Worm (Caenorhabditis elegans) whole organism, L1 larva: ENCODE results near the gene zhit-2.

Source experiments
- alr-1 ChIP-seq: fragments of 200-800 bp; sonication (Bioruptor generic); optimal IDR thresholded peaks from 2 replicates; lab custom pipeline; 2018; ENCODE audit warnings: borderline replicate concordance, mild to moderate bottlenecking, missing genetic modification characterization, missing compliant biosample characterization
- aly-2 ChIP-seq: fragments of 150-350 bp; optimal IDR thresholded peaks from 2 replicates; lab custom pipeline; 2014; ENCODE audit warnings: missing biosample characterization, missing genetic modification characterization
- blmp-1 ChIP-seq: fragments of 150-350 bp; optimal IDR thresholded peaks from 2 replicates; lab custom pipeline; 2014; ENCODE audit warnings: missing biosample characterization, missing genetic modification characterization
- ceh-8 ChIP-seq: fragments of 200-800 bp; sonication (Bioruptor generic); optimal IDR thresholded peaks from 2 replicates; lab custom pipeline; 2018; ENCODE audit warnings: mild to moderate bottlenecking, missing genetic modification characterization, moderate library complexity, missing compliant biosample characterization
- ceh-82 ChIP-seq, 3 experiments: fragments of 150-350 bp in 1 of 3; sonication (generic microtip) in 2 of 3; optimal IDR thresholded peaks; 2 replicates each; lab custom pipeline; 2014 to 2017; ENCODE audit warnings: missing biosample characterization in 3 of 3, missing genetic modification characterization in 3 of 3
- dpl-1 ChIP-seq, 3 experiments: fragments of 150-350 bp in 2 of 3; sonication (generic microtip) in 1 of 3; optimal IDR thresholded peaks; 2 replicates each; lab custom pipeline; 2014 to 2017; ENCODE audit warnings: missing biosample characterization in 3 of 3, missing genetic modification characterization in 3 of 3, missing genetic modification reagents in 3 of 3
- dsc-1 ChIP-seq: sonication (generic microtip); optimal IDR thresholded peaks from 2 replicates; lab custom pipeline; 2016; ENCODE audit warnings: mild to moderate bottlenecking, missing genetic modification characterization, missing compliant biosample characterization
- efl-3 ChIP-seq: fragments of 200-800 bp; sonication (Bioruptor generic); optimal IDR thresholded peaks from 2 replicates; lab custom pipeline; 2018; ENCODE audit warnings: mild to moderate bottlenecking, missing genetic modification characterization, missing compliant biosample characterization
- egl-13 ChIP-seq: sonication (generic microtip); optimal IDR thresholded peaks from 2 replicates; lab custom pipeline; 2016; ENCODE audit warnings: missing genotype, missing genetic modification reagents, missing genetic modification characterization, missing compliant biosample characterization
- egl-27 ChIP-seq, 2 experiments: fragments of 150-350 bp in 1 of 2; sonication (generic microtip); optimal IDR thresholded peaks; 3 replicates each; lab custom pipeline; 2017 to 2018; ENCODE audit warnings: missing biosample characterization in 2 of 2, missing genetic modification characterization in 2 of 2, missing genetic modification reagents in 2 of 2
- elt-3 ChIP-seq, 6 experiments: fragments of 150-350 bp in 1 of 6; sonication (generic microtip); optimal IDR thresholded peaks; 2 replicates each; lab custom pipeline; 2017 to 2018; ENCODE audit warnings: missing biosample characterization in 6 of 6, missing genetic modification characterization in 6 of 6, inconsistent platforms in 1 of 6
- ets-5 ChIP-seq: fragments of 200-800 bp; sonication (Bioruptor generic); IDR thresholded peaks from 2 replicates; pipeline ENCODE4 v1.3.6; 2022; ENCODE audit warnings: missing genetic modification characterization, missing compliant biosample characterization
- fkh-10 ChIP-seq: sonication (generic microtip); optimal IDR thresholded peaks from 2 replicates; lab custom pipeline; 2017; ENCODE audit warnings: missing biosample characterization, missing genetic modification reagents, missing genetic modification characterization
- fkh-4 ChIP-seq: sonication (generic microtip); optimal IDR thresholded peaks from 2 replicates; lab custom pipeline; 2016; ENCODE audit warnings: missing compliant biosample characterization, missing genetic modification characterization, borderline replicate concordance
- fkh-8 ChIP-seq: sonication (generic microtip); optimal IDR thresholded peaks from 2 replicates; lab custom pipeline; 2016; ENCODE audit warnings: mild to moderate bottlenecking, missing genetic modification characterization, missing compliant biosample characterization
- hlh-4 ChIP-seq: sonication (generic microtip); optimal IDR thresholded peaks from 2 replicates; lab custom pipeline; 2016; ENCODE audit warnings: mild to moderate bottlenecking, missing genetic modification characterization, missing compliant biosample characterization
- jun-1 ChIP-seq: fragments of 150-350 bp; optimal IDR thresholded peaks from 2 replicates; lab custom pipeline; 2014; ENCODE audit warnings: missing biosample characterization, missing genetic modification reagents, missing genetic modification characterization
- lin-14 ChIP-seq: fragments of 200-800 bp; sonication (Bioruptor generic); optimal IDR thresholded peaks from 2 replicates; lab custom pipeline; 2018; ENCODE audit warnings: mild to moderate bottlenecking, missing genetic modification characterization, moderate library complexity, missing compliant biosample characterization
- lin-15B ChIP-seq: fragments of 150-350 bp; sonication (generic microtip); optimal IDR thresholded peaks from 3 replicates; lab custom pipeline; 2014; ENCODE audit warnings: missing biosample characterization, missing genetic modification characterization
- lin-35 ChIP-seq, 2 experiments: fragments of 150-350 bp; optimal IDR thresholded peaks; 2 replicates each; lab custom pipeline; 2014; ENCODE audit warnings: missing biosample characterization in 2 of 2, missing genetic modification characterization in 2 of 2, missing genetic modification reagents in 2 of 2
- lir-3 ChIP-seq: sonication (generic microtip); optimal IDR thresholded peaks from 2 replicates; lab custom pipeline; 2016; ENCODE audit warnings: mild to moderate bottlenecking, missing genetic modification characterization, moderate library complexity, missing compliant biosample characterization; ENCODE audit not compliant: poor library complexity
- mab-9 ChIP-seq: fragments of 200-800 bp; sonication (Bioruptor generic); IDR thresholded peaks from 2 replicates; pipeline ENCODE4 v1.3.6; 2022; ENCODE audit warnings: missing genetic modification reagents, missing genetic modification characterization, missing compliant biosample characterization
- mdl-1 ChIP-seq, 2 experiments: fragments of 150-350 bp; optimal IDR thresholded peaks; 2 replicates each; lab custom pipeline; 2014 to 2017; ENCODE audit warnings: missing biosample characterization in 2 of 2, missing genetic modification characterization in 2 of 2, inconsistent platforms in 1 of 2
- mef-2 ChIP-seq: fragments of 150-350 bp; optimal IDR thresholded peaks from 2 replicates; lab custom pipeline; 2014; ENCODE audit warnings: missing biosample characterization, missing genetic modification characterization
- mep-1 ChIP-seq: fragments of 150-350 bp; optimal IDR thresholded peaks from 2 replicates; lab custom pipeline; 2014; ENCODE audit warnings: missing biosample characterization, missing genetic modification characterization
- nhr-19 ChIP-seq: fragments of 200-800 bp; sonication (Bioruptor generic); conservative IDR thresholded peaks from 2 replicates; pipeline ENCODE4 v1.3.6; 2022; ENCODE audit warnings: missing genetic modification characterization, missing compliant biosample characterization
- nhr-237 ChIP-seq: fragments of 150-350 bp; optimal IDR thresholded peaks from 2 replicates; lab custom pipeline; 2014; ENCODE audit warnings: missing biosample characterization, missing genetic modification characterization
- nhr-28 ChIP-seq: fragments of 150-350 bp; optimal IDR thresholded peaks from 2 replicates; lab custom pipeline; 2014; ENCODE audit warnings: missing biosample characterization, missing genetic modification characterization
- nhr-47 ChIP-seq: sonication (generic microtip); optimal IDR thresholded peaks from 2 replicates; lab custom pipeline; 2016; ENCODE audit warnings: mild to moderate bottlenecking, missing genetic modification characterization, moderate library complexity, missing compliant biosample characterization
- nhr-76 ChIP-seq: sonication (generic microtip); optimal IDR thresholded peaks from 2 replicates; lab custom pipeline; 2017; ENCODE audit warnings: missing biosample characterization, missing genetic modification characterization
- nhr-85 ChIP-seq: sonication (generic microtip); peaks from one replicate; lab custom pipeline; 2016; ENCODE audit warnings: missing genetic modification characterization, inconsistent platforms, missing compliant biosample characterization
- nhr-90 ChIP-seq: sonication (generic microtip); optimal IDR thresholded peaks from 2 replicates; lab custom pipeline; 2016; ENCODE audit warnings: mild to moderate bottlenecking, missing genetic modification characterization, missing compliant biosample characterization; ENCODE audit not compliant: poor library complexity
- pag-3 ChIP-seq: sonication (generic microtip); optimal IDR thresholded peaks from 2 replicates; lab custom pipeline; 2017; ENCODE audit warnings: missing genetic modification characterization, mild to moderate bottlenecking, missing compliant biosample characterization, antibody characterized with exemption, borderline replicate concordance; ENCODE audit not compliant: insufficient read depth
- pax-3 ChIP-seq: fragments of 200-800 bp; sonication (Bioruptor generic); optimal IDR thresholded peaks from 2 replicates; lab custom pipeline; 2018; ENCODE audit warnings: mild to moderate bottlenecking, missing genetic modification characterization, moderate library complexity, missing compliant biosample characterization
- pqm-1 ChIP-seq: sonication (generic microtip); optimal IDR thresholded peaks from 3 replicates; lab custom pipeline; 2017; ENCODE audit warnings: missing biosample characterization, missing genetic modification characterization
- rnt-1 ChIP-seq: sonication (generic microtip); optimal IDR thresholded peaks from 2 replicates; lab custom pipeline; 2016; ENCODE audit warnings: mild to moderate bottlenecking, missing genetic modification characterization, moderate library complexity, missing compliant biosample characterization
- skn-1 ChIP-seq: fragments of 150-350 bp; optimal IDR thresholded peaks from 2 replicates; lab custom pipeline; 2014; ENCODE audit warnings: missing biosample characterization, missing genetic modification characterization
- snpc-4 ChIP-seq: fragments of 150-350 bp; optimal IDR thresholded peaks from 2 replicates; lab custom pipeline; 2014; ENCODE audit warnings: missing biosample characterization, missing genetic modification characterization
- sox-4 ChIP-seq: sonication (generic microtip); optimal IDR thresholded peaks from 2 replicates; lab custom pipeline; 2016; ENCODE audit warnings: missing genetic modification characterization, missing compliant biosample characterization
- sptf-1 ChIP-seq: fragments of 150-350 bp; optimal IDR thresholded peaks from 2 replicates; lab custom pipeline; 2014; ENCODE audit warnings: missing biosample characterization, missing genetic modification characterization
- sup-37 ChIP-seq: fragments of 200-800 bp; sonication (Bioruptor generic); optimal IDR thresholded peaks from 2 replicates; lab custom pipeline; 2018; ENCODE audit warnings: mild to moderate bottlenecking, missing genetic modification characterization, missing compliant biosample characterization
- swsn-7 ChIP-seq: sonication (generic microtip); optimal IDR thresholded peaks from 2 replicates; lab custom pipeline; 2016; ENCODE audit warnings: missing genetic modification characterization, missing compliant biosample characterization
- tbx-2 ChIP-seq: sonication (generic microtip); optimal IDR thresholded peaks from 2 replicates; lab custom pipeline; 2016; ENCODE audit warnings: missing genetic modification characterization, missing compliant biosample characterization
- tlp-1 ChIP-seq: fragments of 150-350 bp; optimal IDR thresholded peaks from 2 replicates; lab custom pipeline; 2014; ENCODE audit warnings: missing biosample characterization, missing genetic modification characterization
- unc-30 ChIP-seq: sonication (generic microtip); optimal IDR thresholded peaks from 2 replicates; lab custom pipeline; 2017; ENCODE audit warnings: missing biosample characterization, missing genetic modification characterization
- unc-62 ChIP-seq: fragments of 150-350 bp; optimal IDR thresholded peaks from 2 replicates; lab custom pipeline; 2014; ENCODE audit warnings: missing biosample characterization, missing genetic modification reagents, missing genetic modification characterization
- unc-98 ChIP-seq: fragments of 200-800 bp; sonication (Bioruptor generic); IDR thresholded peaks from 2 replicates; pipeline ENCODE4 v1.3.6; 2022; ENCODE audit warnings: missing genetic modification characterization, missing compliant biosample characterization
- vab-15 ChIP-seq: sonication (generic microtip); optimal IDR thresholded peaks from 2 replicates; lab custom pipeline; 2017; ENCODE audit warnings: missing genotype, mild to moderate bottlenecking, missing genetic modification characterization, missing compliant biosample characterization
- zip-4 ChIP-seq: fragments of 200-800 bp; sonication (Bioruptor generic); optimal IDR thresholded peaks from 2 replicates; lab custom pipeline; 2018; ENCODE audit warnings: mild to moderate bottlenecking, missing genetic modification characterization, moderate library complexity, missing compliant biosample characterization
- ztf-11 ChIP-seq, 2 experiments: sonication (generic microtip); optimal IDR thresholded peaks; 2 replicates each; lab custom pipeline; 2016 to 2017; ENCODE audit warnings: missing genetic modification characterization in 2 of 2, missing biosample characterization in 1 of 2, missing compliant biosample characterization in 1 of 2

Gene zhit-2

DNA sequence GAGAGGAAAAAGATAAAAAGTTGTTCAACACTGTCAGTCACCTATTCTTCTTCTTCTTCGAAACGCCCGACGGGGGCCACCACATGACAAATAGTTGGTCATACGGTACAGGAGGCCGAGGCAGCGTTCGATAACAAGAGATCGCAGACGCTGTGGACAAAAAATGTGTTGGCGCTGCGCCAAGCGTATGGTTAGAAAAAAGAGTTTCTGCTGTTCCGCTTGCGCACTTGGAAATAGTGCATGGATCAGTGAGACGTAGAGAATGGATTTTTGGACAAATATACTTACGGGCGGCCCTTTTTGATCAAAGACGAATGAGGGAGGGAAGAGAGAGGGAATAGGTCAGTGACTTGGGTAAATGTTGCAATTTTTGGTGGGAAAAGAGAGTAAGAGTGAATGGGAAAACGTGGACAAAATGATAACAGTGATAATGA is 40.6 kb upstream of the zhit-2 start (continued):
- TF ChIP-seq fkh-4 (tag; lab: Kevin White, UChicago): no peak
- TF ChIP-seq lir-3 (tag; lab: Kevin White, UChicago): peak; percentile 23
- TF ChIP-seq unc-30 (tag; lab: Kevin White, UChicago): no peak
- peak; percentile 59 for TF ChIP-seq nhr-237 (tag; lab: Kevin White, UChicago)
- TF ChIP-seq skn-1 (tag; lab: Kevin White, UChicago): peak; percentile 75
- no peak for TF ChIP-seq mef-2 (tag; lab: Kevin White, UChicago)
- peak; percentile 98 for TF ChIP-seq lin-14 (GFP tag; lab: Kevin White, UChicago)
- TF ChIP-seq nhr-47: peak; percentile 82
- TF ChIP-seq mep-1: peak; percentile 86
- TF ChIP-seq tbx-2 (tag; lab: Kevin White, UChicago): peak; percentile 87
- TF ChIP-seq egl-13: no peak
- no peak for TF ChIP-seq ceh-8
- TF ChIP-seq swsn-7: peak; percentile 81
- peak; percentile 29 for TF ChIP-seq pax-3 (tag; lab: Kevin White, UChicago)
- no peak for TF ChIP-seq hlh-4
- TF ChIP-seq alr-1 (tag; lab: Kevin White, UChicago): no peak
- peak; percentile 100 for TF ChIP-seq nhr-85 (tag; lab: Kevin White, UChicago)
- peak; percentile 89 for TF ChIP-seq blmp-1 (tag; lab: Kevin White, UChicago)
- peak; percentile 54 for TF ChIP-seq snpc-4 (tag; lab: Kevin White, UChicago)
- peak; percentile 57 for TF ChIP-seq rnt-1 (tag; lab: Kevin White, UChicago)
- TF ChIP-seq elt-3 (tag; optimal IDR thresholded peaks at IDR 0.05; lab: Kevin White, UChicago): peak in 3 of 6 experiments; percentile 33 to 79 (median 63)
- TF ChIP-seq dsc-1 (tag; lab: Kevin White, UChicago): no peak
- peak; percentile 84 for TF ChIP-seq nhr-19 (GFP tag; lab: Robert Waterston, UW)
- peak; percentile 44 to 81 for TF ChIP-seq lin-35 (GFP tag; optimal IDR thresholded peaks at IDR 0.05; lab: Kevin White, UChicago)
- peak; percentile 93 for TF ChIP-seq nhr-90 (tag; lab: Kevin White, UChicago)
- peak; percentile 39 for TF ChIP-seq zip-4 (GFP tag; lab: Kevin White, UChicago)
- peak; percentile 9 for TF ChIP-seq aly-2 (tag; lab: Kevin White, UChicago)
- no peak for TF ChIP-seq pqm-1 (tag; lab: Kevin White, UChicago)
- no peak for TF ChIP-seq tlp-1 (tag; lab: Kevin White, UChicago)
- no peak for TF ChIP-seq ztf-11 (tag; optimal IDR thresholded peaks at IDR 0.05; lab: Kevin White, UChicago)
- no peak for TF ChIP-seq mab-9 (GFP tag; lab: Robert Waterston, UW)
- no peak for TF ChIP-seq fkh-10 (GFP tag; lab: Kevin White, UChicago)
- TF ChIP-seq unc-62: no peak
- TF ChIP-seq egl-27 (tag; optimal IDR thresholded peaks at IDR 0.05; lab: Kevin White, UChicago): peak in 1 of 2 experiments; percentile 13
- no peak for TF ChIP-seq ets-5 (GFP tag; lab: Robert Waterston, UW)
- TF ChIP-seq unc-98 (GFP tag; lab: Robert Waterston, UW): no peak
- TF ChIP-seq nhr-76 (tag; lab: Kevin White, UChicago): no peak
- peak in 1 of 2 experiments; percentile 91 for TF ChIP-seq mdl-1 (tag; optimal IDR thresholded peaks at IDR 0.05; lab: Kevin White, UChicago)
- TF ChIP-seq dpl-1 (GFP tag; optimal IDR thresholded peaks at IDR 0.05; lab: Kevin White, UChicago): peak; percentile 51 to 59 (median 57)
- no peak for TF ChIP-seq vab-15 (tag; lab: Kevin White, UChicago)
- TF ChIP-seq fkh-8 (tag; lab: Kevin White, UChicago): no peak
- TF ChIP-seq, all 84 proteins: peak for 44

DNA sequence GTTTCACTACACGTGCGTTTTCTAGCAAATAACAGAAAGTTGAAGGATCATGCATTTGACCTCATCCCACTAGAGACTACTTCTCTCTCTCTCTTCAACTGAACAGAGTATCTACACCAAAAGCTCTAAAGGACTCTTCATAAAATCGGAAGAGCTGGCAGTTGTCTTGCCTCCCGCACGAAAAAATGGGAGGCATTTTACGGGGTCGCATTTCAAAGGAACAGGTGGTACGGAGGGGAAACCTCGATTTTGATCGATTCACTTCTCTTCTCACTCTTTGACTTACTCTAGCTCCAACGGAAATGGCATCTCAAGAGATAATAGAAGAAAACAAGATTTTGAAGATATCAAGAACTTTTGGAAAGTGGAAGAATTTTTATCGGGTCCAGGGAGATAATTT is 39.0 kb upstream of the zhit-2 start:
- TF ChIP-seq blmp-1 (tag; lab: Kevin White, UChicago): no peak
- TF ChIP-seq hlh-4: no peak
- no peak for TF ChIP-seq unc-62
- TF ChIP-seq sox-4 (tag; lab: Kevin White, UChicago): no peak
- TF ChIP-seq ceh-82 (tag; optimal IDR thresholded peaks at IDR 0.05; lab: Kevin White, UChicago): no peak
- no peak for TF ChIP-seq jun-1 (tag; lab: Kevin White, UChicago)
- TF ChIP-seq nhr-237 (tag; lab: Kevin White, UChicago): no peak
- TF ChIP-seq elt-3 (tag; optimal IDR thresholded peaks at IDR 0.05; lab: Kevin White, UChicago): no peak
- no peak for TF ChIP-seq tbx-2 (tag; lab: Kevin White, UChicago)
- no peak for TF ChIP-seq alr-1 (tag; lab: Kevin White, UChicago)
- TF ChIP-seq sptf-1 (tag; lab: Kevin White, UChicago): no peak
- no peak for TF ChIP-seq efl-3 (GFP tag; lab: Kevin White, UChicago)
- no peak for TF ChIP-seq unc-98 (GFP tag; lab: Robert Waterston, UW)
- peak; percentile 85 for TF ChIP-seq pag-3 (tag; lab: Kevin White, UChicago)
- TF ChIP-seq tlp-1 (tag; lab: Kevin White, UChicago): no peak
- TF ChIP-seq ceh-8: no peak
- TF ChIP-seq nhr-28 (tag; lab: Kevin White, UChicago): no peak
- TF ChIP-seq lin-15B (tag; lab: Kevin White, UChicago): no peak
- TF ChIP-seq mef-2 (tag; lab: Kevin White, UChicago): no peak
- no peak for TF ChIP-seq sup-37
